Worm (Caenorhabditis elegans): ENCODE measurements around the gene ZK1290.7.

The ZK1290.7 gene

DNA sequence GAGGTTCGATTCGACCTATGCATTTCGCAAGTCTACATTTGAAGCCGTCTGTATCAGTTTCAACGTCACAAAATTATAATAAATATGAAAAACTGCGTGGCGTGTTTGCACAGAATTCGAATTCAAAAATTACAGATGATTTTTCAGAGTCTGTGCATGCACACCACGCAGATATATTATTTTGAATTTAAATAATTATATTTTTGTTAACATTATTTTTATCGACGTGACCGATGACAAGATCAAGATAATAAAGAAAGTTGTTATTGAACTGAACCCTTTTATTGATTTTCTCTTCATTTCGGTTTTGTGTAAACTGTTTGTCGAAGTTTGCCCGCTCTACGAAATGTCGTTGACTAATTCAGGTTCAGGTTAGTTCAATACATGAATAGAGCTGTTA, 20.4 kb downstream of the ZK1290.7 start, which contains the start of gene C28F5.1:
C28F5.1 (plus strand) TSS at position 301 of the 400 bp plus-strand sequence.
- TF ChIP-seq ceh-28 (tag; optimal IDR thresholded peaks at IDR 0.05), result no peak
- TF ChIP-seq nhr-77 (tag; optimal IDR thresholded peaks at IDR 0.05), result no peak
- no peak for TF ChIP-seq mdl-1 (tag; optimal IDR thresholded peaks at IDR 0.05)
- TF ChIP-seq nhr-76 (tag; optimal IDR thresholded peaks at IDR 0.05), result no peak
- TF ChIP-seq ama-1 (optimal IDR thresholded peaks at IDR 0.05), result no peak
- TF ChIP-seq nhr-11 (tag; optimal IDR thresholded peaks at IDR 0.05), result no peak
- TF ChIP-seq jun-1 (tag; optimal IDR thresholded peaks at IDR 0.05), result no peak
- no peak for TF ChIP-seq fos-1 (tag; optimal IDR thresholded peaks at IDR 0.05)
- TF ChIP-seq sea-2 (GFP tag; optimal IDR thresholded peaks at IDR 0.05), result no peak
- no peak for TF ChIP-seq nhr-28 (tag; optimal IDR thresholded peaks at IDR 0.05)
- no peak for TF ChIP-seq nhr-43 (tag; optimal IDR thresholded peaks at IDR 0.05; ENCODE audit: poor library complexity, severe bottlenecking)
- no peak for TF ChIP-seq zag-1 (tag; optimal IDR thresholded peaks at IDR 0.05)
- TF ChIP-seq ZK546.5 (tag; optimal IDR thresholded peaks at IDR 0.05), result no peak
- TF ChIP-seq aly-2 (tag; optimal IDR thresholded peaks at IDR 0.05), result no peak

ce11 chrII:7499390-7499789, 26.0 kb downstream of the ZK1290.7 start, which contains the start of gene srab-14:
Gene srab-14, minus strand, starts transcription at chrII:7499490.
- TF ChIP-seq lin-39 (tag; optimal IDR thresholded peaks at IDR 0.05) (no peak), nhr-67 (tag; optimal IDR thresholded peaks at IDR 0.05) (no peak), ceh-16 (tag; optimal IDR thresholded peaks at IDR 0.05) (no peak), fkh-2 (tag; optimal IDR thresholded peaks at IDR 0.05) (no peak), nhr-77 (tag; optimal IDR thresholded peaks at IDR 0.05) (no peak), lsy-12 (tag; optimal IDR thresholded peaks at IDR 0.05) (no peak), pha-4 (tag; optimal IDR thresholded peaks at IDR 0.05) (no peak), unc-39 (tag; optimal IDR thresholded peaks at IDR 0.05) (no peak), nhr-76 (tag; optimal IDR thresholded peaks at IDR 0.05) (no peak), jun-1 (tag; optimal IDR thresholded peaks at IDR 0.05) (no peak), mdl-1 (tag; optimal IDR thresholded peaks at IDR 0.05) (no peak), fos-1 (tag; optimal IDR thresholded peaks at IDR 0.05) (no peak), egl-27 (tag; optimal IDR thresholded peaks at IDR 0.05) (no peak)

ce11 chrII:7496070-7496469, 29.3 kb downstream of the ZK1290.7 start, which contains the start of gene spi-1:
Gene spi-1, plus strand, starts transcription at chrII:7496247.
- TF ChIP-seq nhr-43 (tag; optimal IDR thresholded peaks at IDR 0.05; ENCODE audit: poor library complexity, severe bottlenecking) (no peak), nhr-28 (tag; optimal IDR thresholded peaks at IDR 0.05) (no peak), nhr-23 (tag; optimal IDR thresholded peaks at IDR 0.05) (peak; percentile 59)

- TF ChIP-seq hmg-11 (tag; optimal IDR thresholded peaks at IDR 0.05) (no peak), ceh-9 (tag; optimal IDR thresholded peaks at IDR 0.05) (no peak), ceh-28 (tag; optimal IDR thresholded peaks at IDR 0.05) (peak; percentile 1), ceh-16 (tag; optimal IDR thresholded peaks at IDR 0.05) (no peak), ceh-82 (tag; optimal IDR thresholded peaks at IDR 0.05) (no peak)
Measured at ce11 chrII:7494155-7494554, 31.2 kb downstream of the ZK1290.7 start, which contains the start of gene R10H1.1. Gene R10H1.1, plus strand, starts transcription at chrII:7494455.

DNA sequence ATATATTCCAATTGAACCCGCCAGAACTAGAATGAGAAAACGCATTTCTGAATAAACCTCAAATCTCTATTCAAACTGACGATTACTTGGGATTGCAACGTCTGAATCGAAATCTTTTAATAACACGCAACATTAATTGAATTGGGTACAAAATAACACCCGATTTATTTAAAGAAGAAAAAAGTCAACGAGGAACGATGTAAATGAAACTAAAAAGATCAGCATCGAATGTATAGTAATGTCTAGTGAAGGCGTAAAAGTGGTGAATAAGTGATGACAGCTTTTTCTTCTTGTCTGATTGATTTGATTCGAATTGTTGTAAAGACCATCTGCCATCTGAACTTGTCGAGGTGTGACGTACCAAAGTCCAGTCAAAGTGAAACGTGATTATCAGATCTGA, 31.8 kb downstream of the ZK1290.7 start, which contains the start of gene nas-23:
nas-23 (minus strand) TSS at position 101 of the 400 bp plus-strand sequence.
- TF ChIP-seq nhr-237 (tag; optimal IDR thresholded peaks at IDR 0.05), result no peak
- no peak for TF ChIP-seq sea-2 (GFP tag; optimal IDR thresholded peaks at IDR 0.05)
- TF ChIP-seq zag-1 (tag; optimal IDR thresholded peaks at IDR 0.05), result no peak
- no peak for TF ChIP-seq snpc-4 (tag; optimal IDR thresholded peaks at IDR 0.05)
- no peak for TF ChIP-seq skn-1 (tag; optimal IDR thresholded peaks at IDR 0.05)
- TF ChIP-seq ztf-11 (tag; optimal IDR thresholded peaks at IDR 0.05), result no peak

DNA sequence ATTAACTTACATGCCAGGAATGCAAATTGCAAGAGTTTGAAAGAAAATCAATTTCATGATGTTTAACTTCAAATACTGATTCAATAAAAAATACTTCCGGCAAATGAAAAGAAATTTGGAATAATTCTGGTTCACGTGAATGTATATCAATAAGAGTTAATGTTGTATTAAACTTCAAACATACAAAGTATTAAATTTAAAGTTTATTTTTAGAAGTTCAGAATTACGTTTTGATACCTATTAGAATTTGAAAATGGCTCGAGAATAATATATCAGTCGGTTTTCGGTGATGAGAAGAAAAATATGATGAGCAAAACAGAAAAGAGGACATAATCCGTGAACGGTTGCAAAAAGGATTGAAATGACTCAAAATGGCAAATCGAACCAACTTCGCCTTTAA, 35.8 kb downstream of the ZK1290.7 start, which contains the start of gene D1022.9:
D1022.9 (minus strand) TSS at position 101 of the 400 bp plus-strand sequence.
- TF ChIP-seq nhr-67 (tag; optimal IDR thresholded peaks at IDR 0.05) (no peak), ztf-11 (tag; optimal IDR thresholded peaks at IDR 0.05) (no peak), ZK546.5 (tag; optimal IDR thresholded peaks at IDR 0.05) (no peak), skn-1 (tag; optimal IDR thresholded peaks at IDR 0.05) (no peak), ama-1 (optimal IDR thresholded peaks at IDR 0.05) (no peak), daf-12 (tag; optimal IDR thresholded peaks at IDR 0.05) (no peak), egl-27 (tag; optimal IDR thresholded peaks at IDR 0.05) (no peak), elt-2 (tag; optimal IDR thresholded peaks at IDR 0.05) (no peak), tbx-2 (tag; optimal IDR thresholded peaks at IDR 0.05) (no peak)
